Worm (Caenorhabditis elegans) whole organism, L2 larva: ENCODE results near the gene F20D6.2.

Experiments used
- C34F6.9 ChIP-seq: fragments of 150-350 bp; optimal IDR thresholded peaks from 2 replicates; lab custom pipeline; 2014; ENCODE audit warnings: missing biosample characterization, missing genetic modification characterization
- F13H6.1 ChIP-seq: sonication (generic microtip); optimal IDR thresholded peaks from 2 replicates; lab custom pipeline; 2016; ENCODE audit warnings: missing genetic modification characterization, missing compliant biosample characterization
- Y55F3AM.14 ChIP-seq: fragments of 200-800 bp; sonication (Bioruptor generic); optimal IDR thresholded peaks from 2 replicates; lab custom pipeline; 2018; ENCODE audit warnings: mild to moderate bottlenecking, missing genetic modification characterization, missing compliant biosample characterization
- alr-1 ChIP-seq: fragments of 150-350 bp; optimal IDR thresholded peaks from 2 replicates; lab custom pipeline; 2014; ENCODE audit warnings: missing biosample characterization, missing genetic modification characterization
- ama-1 ChIP-seq: fragments of 150-350 bp; optimal IDR thresholded peaks from 2 replicates; lab custom pipeline; 2018; ENCODE audit warnings: inconsistent platforms
- blmp-1 ChIP-seq: sonication (generic microtip); optimal IDR thresholded peaks from 2 replicates; lab custom pipeline; 2017; ENCODE audit warnings: missing genetic modification characterization, mild to moderate bottlenecking, missing compliant biosample characterization, antibody characterized with exemption, moderate library complexity; ENCODE audit not compliant: insufficient read depth
- ceh-16 ChIP-seq: fragments of 150-350 bp; optimal IDR thresholded peaks from 2 replicates; lab custom pipeline; 2014; ENCODE audit warnings: missing biosample characterization, missing genetic modification characterization
- crh-2 ChIP-seq: sonication (generic microtip); optimal IDR thresholded peaks from 2 replicates; lab custom pipeline; 2017; ENCODE audit warnings: missing biosample characterization, missing genetic modification characterization
- egl-27 ChIP-seq: sonication (generic microtip); optimal IDR thresholded peaks from 3 replicates; lab custom pipeline; 2017; ENCODE audit warnings: missing biosample characterization, missing genetic modification reagents, missing genetic modification characterization
- elt-1 ChIP-seq: fragments of 150-350 bp; optimal IDR thresholded peaks from 2 replicates; lab custom pipeline; 2014; ENCODE audit warnings: missing biosample characterization, missing genetic modification characterization
- elt-3 ChIP-seq: sonication (generic microtip); optimal IDR thresholded peaks from 2 replicates; lab custom pipeline; 2017; ENCODE audit warnings: missing biosample characterization, missing genetic modification characterization
- fos-1 ChIP-seq: fragments of 150-350 bp; optimal IDR thresholded peaks from 2 replicates; lab custom pipeline; 2014; ENCODE audit warnings: missing biosample characterization, missing genetic modification characterization
- gmeb-1 ChIP-seq: fragments of 150-350 bp; optimal IDR thresholded peaks from 2 replicates; lab custom pipeline; 2014; ENCODE audit warnings: missing biosample characterization, missing genetic modification characterization
- lin-11 ChIP-seq: fragments of 150-350 bp; sonication (generic microtip); optimal IDR thresholded peaks from 2 replicates; lab custom pipeline; 2014; ENCODE audit warnings: missing biosample characterization, missing genetic modification characterization, inconsistent platforms, mixed read lengths
- lin-13 ChIP-seq: fragments of 150-350 bp; optimal IDR thresholded peaks from 2 replicates; lab custom pipeline; 2014; ENCODE audit warnings: missing biosample characterization, missing genetic modification reagents, missing genetic modification characterization
- lsy-2 ChIP-seq, 2 experiments: fragments of 150-350 bp in 1 of 2; sonication (generic microtip) in 1 of 2; optimal IDR thresholded peaks; 2 replicates each; lab custom pipeline; 2014 to 2017; ENCODE audit warnings: missing biosample characterization in 2 of 2, missing genetic modification characterization in 2 of 2
- mab-5 ChIP-seq: fragments of 150-350 bp; optimal IDR thresholded peaks from 2 replicates; lab custom pipeline; 2014; ENCODE audit warnings: missing biosample characterization, missing genetic modification characterization
- mbf-1 ChIP-seq: sonication (generic microtip); optimal IDR thresholded peaks from 2 replicates; lab custom pipeline; 2017; ENCODE audit warnings: missing biosample characterization, missing genetic modification characterization
- mdl-1 ChIP-seq, 2 experiments: fragments of 150-350 bp in 1 of 2; sonication (generic microtip) in 1 of 2; optimal IDR thresholded peaks; 2 replicates each; lab custom pipeline; 2017; ENCODE audit warnings: missing biosample characterization in 2 of 2, missing genetic modification characterization in 2 of 2
- nhr-10 ChIP-seq: sonication (generic microtip); optimal IDR thresholded peaks from 2 replicates; lab custom pipeline; 2017; ENCODE audit warnings: missing biosample characterization, missing genetic modification characterization
- nhr-11 ChIP-seq: fragments of 150-350 bp; optimal IDR thresholded peaks from 2 replicates; lab custom pipeline; 2014; ENCODE audit warnings: missing biosample characterization, missing genetic modification characterization
- nhr-12 ChIP-seq: fragments of 150-350 bp; optimal IDR thresholded peaks from 2 replicates; lab custom pipeline; 2014; ENCODE audit warnings: missing biosample characterization, missing genetic modification characterization
- nhr-129 ChIP-seq: fragments of 150-350 bp; optimal IDR thresholded peaks from 2 replicates; lab custom pipeline; 2014; ENCODE audit warnings: missing biosample characterization, missing genetic modification characterization
- nhr-21 ChIP-seq: fragments of 150-350 bp; optimal IDR thresholded peaks from 2 replicates; lab custom pipeline; 2014; ENCODE audit warnings: missing biosample characterization, missing genetic modification characterization
- nhr-23 ChIP-seq: fragments of 150-350 bp; optimal IDR thresholded peaks from 2 replicates; lab custom pipeline; 2014; ENCODE audit warnings: missing biosample characterization, missing genetic modification reagents, missing genetic modification characterization
- nhr-237 ChIP-seq: fragments of 150-350 bp; optimal IDR thresholded peaks from 2 replicates; lab custom pipeline; 2014; ENCODE audit warnings: missing biosample characterization, missing genetic modification characterization
- nhr-25 ChIP-seq: fragments of 150-350 bp; sonication (generic microtip); optimal IDR thresholded peaks from 3 replicates; lab custom pipeline; 2014; ENCODE audit warnings: missing biosample characterization, missing genetic modification characterization
- nhr-6 ChIP-seq: fragments of 150-350 bp; optimal IDR thresholded peaks from 2 replicates; lab custom pipeline; 2014; ENCODE audit warnings: missing biosample characterization, missing genetic modification characterization
- nhr-77 ChIP-seq: fragments of 150-350 bp; optimal IDR thresholded peaks from 2 replicates; lab custom pipeline; 2014; ENCODE audit warnings: missing biosample characterization, missing genetic modification characterization
- peb-1 ChIP-seq: fragments of 150-350 bp; optimal IDR thresholded peaks from 2 replicates; lab custom pipeline; 2014; ENCODE audit warnings: missing biosample characterization, missing genetic modification characterization
- sem-4 ChIP-seq: fragments of 150-350 bp; optimal IDR thresholded peaks from 2 replicates; lab custom pipeline; 2014; ENCODE audit warnings: missing biosample characterization, missing genetic modification reagents, missing genetic modification characterization
- sma-3 ChIP-seq: sonication (generic microtip); optimal IDR thresholded peaks from 2 replicates; lab custom pipeline; 2016; ENCODE audit warnings: missing genetic modification reagents, missing genetic modification characterization, missing compliant biosample characterization
- sma-9 ChIP-seq, 2 experiments: fragments of 150-350 bp in 1 of 2; sonication (generic microtip) in 1 of 2; optimal IDR thresholded peaks; 2 replicates each; lab custom pipeline; 2014 to 2016; ENCODE audit warnings: missing genetic modification characterization in 2 of 2, mild to moderate bottlenecking in 1 of 2, missing biosample characterization in 1 of 2, missing compliant biosample characterization in 1 of 2, missing genetic modification reagents in 1 of 2, moderate library complexity in 1 of 2
- snpc-4 ChIP-seq: fragments of 150-350 bp; optimal IDR thresholded peaks from 2 replicates; lab custom pipeline; 2014; ENCODE audit warnings: missing biosample characterization, missing genetic modification characterization
- unc-39 ChIP-seq: fragments of 150-350 bp; optimal IDR thresholded peaks from 2 replicates; lab custom pipeline; 2014; ENCODE audit warnings: missing biosample characterization, missing genetic modification characterization
- unc-55 ChIP-seq: fragments of 150-350 bp; sonication (generic microtip); optimal IDR thresholded peaks from 3 replicates; lab custom pipeline; 2014; ENCODE audit warnings: missing biosample characterization, missing genetic modification reagents, missing genetic modification characterization
- zag-1 ChIP-seq: fragments of 150-350 bp; optimal IDR thresholded peaks from 2 replicates; lab custom pipeline; 2014; ENCODE audit warnings: missing biosample characterization, missing genetic modification characterization
- ztf-1 ChIP-seq: fragments of 200-800 bp; sonication (Bioruptor generic); conservative IDR thresholded peaks from 2 replicates; pipeline ENCODE4 v1.3.6; 2022; ENCODE audit warnings: missing genetic modification characterization, missing compliant biosample characterization
- ztf-11 ChIP-seq: sonication (generic microtip); optimal IDR thresholded peaks from 2 replicates; lab custom pipeline; 2017; ENCODE audit warnings: missing biosample characterization, missing genetic modification characterization
- ztf-4 ChIP-seq: fragments of 150-350 bp; optimal IDR thresholded peaks from 2 replicates; lab custom pipeline; 2014; ENCODE audit warnings: missing biosample characterization, missing genetic modification characterization

The F20D6.2 gene

ce11 chrV:8213868-8214267, 28.0 kb downstream of the F20D6.2 start, which contains the start of gene K07C11.7:
TSS of gene K07C11.7 (minus strand) at chrV:8213968.
- TF ChIP-seq ama-1 (no peak), snpc-4 (tag; lab: Kevin White, UChicago) (no peak), mab-5 (no peak), Y55F3AM.14 (GFP tag; lab: Kevin White, UChicago) (no peak), unc-55 (no peak)

ce11 chrV:8215158-8215557, 29.3 kb downstream of the F20D6.2 start:
- peak; percentile 20 for TF ChIP-seq C34F6.9 (tag; lab: Kevin White, UChicago)
- TF ChIP-seq egl-27 (tag; lab: Kevin White, UChicago), result no peak
- no peak for TF ChIP-seq mbf-1 (tag; lab: Kevin White, UChicago)
- no peak for TF ChIP-seq Y55F3AM.14 (GFP tag; lab: Kevin White, UChicago)
- TF ChIP-seq ztf-4 (tag; lab: Kevin White, UChicago), result no peak
- TF ChIP-seq crh-2 (tag; lab: Kevin White, UChicago), result no peak
- TF ChIP-seq sem-4 (tag; lab: Kevin White, UChicago), result no peak
- no peak for TF ChIP-seq unc-39 (tag; lab: Kevin White, UChicago)
- peak; percentile 68 for TF ChIP-seq unc-55
- no peak for TF ChIP-seq snpc-4 (tag; lab: Kevin White, UChicago)
- TF ChIP-seq ama-1, result peak; percentile 5
- no peak for TF ChIP-seq elt-1 (tag; lab: Kevin White, UChicago)
- TF ChIP-seq, all 48 proteins: peak for 3

- TF ChIP-seq gmeb-1 (peak; percentile 23), F13H6.1 (tag; lab: Kevin White, UChicago) (peak; percentile 13), sma-9 (GFP tag; optimal IDR thresholded peaks at IDR 0.05; lab: Kevin White, UChicago) (peak; percentile 23), sma-9 (tag; optimal IDR thresholded peaks at IDR 0.05; lab: Kevin White, UChicago) (no peak), blmp-1 (no peak), peb-1 (tag; lab: Kevin White, UChicago) (no peak), crh-2 (tag; lab: Kevin White, UChicago) (peak; percentile 12), fos-1 (tag; lab: Kevin White, UChicago) (peak; percentile 71)
- TF ChIP-seq, all 48 proteins: peak for 5
Measured at ce11 chrV:8217118-8217517, 31.3 kb downstream of the F20D6.2 start.

- TF ChIP-seq unc-55, result peak; percentile 39
- TF ChIP-seq ztf-11 (tag; lab: Kevin White, UChicago), result no peak
- no peak for TF ChIP-seq sma-3 (GFP tag; lab: Kevin White, UChicago)
- no peak for TF ChIP-seq nhr-21 (tag; lab: Kevin White, UChicago)
- peak; percentile 11 for TF ChIP-seq fos-1 (tag; lab: Kevin White, UChicago)
Measured at ce11 chrV:8217661-8218265, 31.9 kb downstream of the F20D6.2 start, which contains the start of gene K07C11.8. TSS of gene K07C11.8 (minus strand) at chrV:8217884.

ce11 chrV:8219550-8219949, 33.7 kb downstream of the F20D6.2 start:
- TF ChIP-seq alr-1 (no peak), sma-3 (GFP tag; lab: Kevin White, UChicago) (no peak), nhr-11 (tag; lab: Kevin White, UChicago) (no peak)
- TF ChIP-seq, all 48 proteins: peak for 0

ce11 chrV:8221083-8221538, 35.3 kb downstream of the F20D6.2 start, which contains the start of the genes cogc-6 and air-1:
TSS of gene cogc-6 (minus strand) at chrV:8221316.
TSS of gene air-1 (plus strand) at chrV:8221488.
- TF ChIP-seq nhr-23 (tag; lab: Kevin White, UChicago) (no peak), mdl-1 (tag; optimal IDR thresholded peaks at IDR 0.05; lab: Kevin White, UChicago) (no peak), nhr-77 (tag; lab: Kevin White, UChicago) (no peak), nhr-6 (tag; lab: Kevin White, UChicago) (no peak), egl-27 (tag; lab: Kevin White, UChicago) (no peak), nhr-12 (no peak), nhr-129 (tag; lab: Kevin White, UChicago) (peak; percentile 44), nhr-10 (no peak), nhr-11 (tag; lab: Kevin White, UChicago) (no peak), mbf-1 (tag; lab: Kevin White, UChicago) (no peak), alr-1 (no peak), lsy-2 (tag; optimal IDR thresholded peaks at IDR 0.05; lab: Kevin White, UChicago) (peak in 1 of 2 experiments; percentile 41), snpc-4 (tag; lab: Kevin White, UChicago) (peak; percentile 11), zag-1 (tag; lab: Kevin White, UChicago) (no peak), Y55F3AM.14 (GFP tag; lab: Kevin White, UChicago) (no peak), elt-3 (no peak), nhr-25 (tag; lab: Kevin White, UChicago) (no peak), blmp-1 (no peak), peb-1 (tag; lab: Kevin White, UChicago) (no peak), lin-13 (GFP tag; lab: Kevin White, UChicago) (no peak), ztf-1 (GFP tag; lab: Robert Waterston, UW) (no peak), F13H6.1 (tag; lab: Kevin White, UChicago) (no peak), sem-4 (tag; lab: Kevin White, UChicago) (no peak), ceh-16 (tag; lab: Kevin White, UChicago) (no peak), nhr-237 (tag; lab: Kevin White, UChicago) (no peak), lin-11 (tag; lab: Kevin White, UChicago) (no peak), unc-55 (peak; percentile 34), fos-1 (tag; lab: Kevin White, UChicago) (no peak)
